Worm (Caenorhabditis elegans): Measurements from ENCODE around the gene fbxa-100.
A peak's percentile ranks its signal among the peaks of the same experiment; 100 is the strongest.

The fbxa-100 gene

ce11 chrV:16031571-16031970 is 30.3 kb downstream of the fbxa-100 start, which contains the start of gene T10C6.7 (continued):
- TF ChIP-seq aptf-3 (GFP tag; IDR thresholded peaks at IDR 0.05) (peak; percentile 98), ztf-28 (GFP tag; IDR thresholded peaks at IDR 0.05) (no peak), dpff-1 (tag; optimal IDR thresholded peaks at IDR 0.05) (no peak), K12H6.12 (tag; optimal IDR thresholded peaks at IDR 0.05) (no peak), ets-4 (GFP tag; optimal IDR thresholded peaks at IDR 0.05) (no peak), nhr-90 (tag; optimal IDR thresholded peaks at IDR 0.05) (no peak)

DNA sequence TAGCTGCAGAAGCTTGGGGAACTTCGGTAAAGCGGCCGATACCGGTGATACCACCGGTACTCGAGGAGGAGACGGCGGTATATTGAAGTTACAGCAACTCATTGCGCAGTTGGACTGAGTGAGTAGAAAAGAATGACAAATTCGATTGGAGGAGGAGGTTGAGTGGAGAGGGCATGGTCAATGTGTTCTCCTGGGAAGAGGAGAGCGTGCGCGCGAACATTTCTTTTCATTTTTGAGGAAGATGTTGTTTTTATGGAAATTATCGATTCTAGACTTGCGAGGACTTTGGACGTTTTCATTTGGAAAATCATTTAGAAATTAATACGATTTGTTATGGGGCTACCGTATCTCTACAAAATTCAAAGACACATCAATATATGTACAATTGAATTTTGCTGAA is 32.7 kb downstream of the fbxa-100 start:
- TF ChIP-seq F33H1.4 (GFP tag; IDR thresholded peaks at IDR 0.05) (no peak), hlh-12 (tag; optimal IDR thresholded peaks at IDR 0.05) (no peak), aptf-2 (GFP tag; conservative IDR thresholded peaks at IDR 0.05) (peak; percentile 92)

DNA sequence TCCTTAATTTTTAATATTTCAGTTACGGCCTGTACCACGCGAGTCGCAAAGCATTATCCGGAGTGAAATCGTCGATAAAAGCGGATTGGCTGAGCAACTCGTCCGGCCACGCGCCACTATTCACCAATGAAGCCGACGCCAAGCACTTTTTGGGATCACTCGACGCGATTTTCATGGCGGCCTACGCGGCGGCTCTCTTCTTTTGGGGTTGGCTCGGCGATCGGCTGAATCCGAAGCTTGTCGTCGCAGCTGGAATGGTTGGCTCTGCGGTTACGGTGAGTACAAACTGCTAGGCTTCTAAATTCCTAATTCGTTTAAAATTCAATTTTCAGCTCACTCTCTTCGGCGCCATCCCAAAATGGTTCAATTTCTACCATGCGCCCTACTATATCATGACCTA is 37.0 kb downstream of the fbxa-100 start:
- TF ChIP-seq T26A5.8 (tag; optimal IDR thresholded peaks at IDR 0.05) (no peak), tbp1 (GFP tag; optimal IDR thresholded peaks at IDR 0.05) (no peak), zfh-2 (GFP tag; conservative IDR thresholded peaks at IDR 0.05) (peak; percentile 51), unc-130 (GFP tag; optimal IDR thresholded peaks at IDR 0.05) (no peak), F33H1.4 (GFP tag; IDR thresholded peaks at IDR 0.05) (no peak), nhr-90 (tag; optimal IDR thresholded peaks at IDR 0.05) (no peak), ztf-22 (GFP tag; optimal IDR thresholded peaks at IDR 0.05) (no peak), ccch-3 (GFP tag; optimal IDR thresholded peaks at IDR 0.05) (no peak)

- TF ChIP-seq him-1 (tag; optimal IDR thresholded peaks at IDR 0.05) (peak; percentile 12), F37B4.10 (GFP tag; IDR thresholded peaks at IDR 0.05) (no peak), aptf-2 (GFP tag; conservative IDR thresholded peaks at IDR 0.05) (no peak), B0336.3 (GFP tag; IDR thresholded peaks at IDR 0.05) (peak; percentile 24; the same call in 1 of the 2 replicates), fkh-3 (tag; optimal IDR thresholded peaks at IDR 0.05) (no peak), B0035.1 (tag; optimal IDR thresholded peaks at IDR 0.05) (no peak), lsl-1 (GFP tag; optimal IDR thresholded peaks at IDR 0.05) (peak; percentile 88), D2030.7 (GFP tag; IDR thresholded peaks at IDR 0.05) (peak; percentile 56), madf-6 (GFP tag; IDR thresholded peaks at IDR 0.05) (peak; percentile 81), F22D6.2 (tag; optimal IDR thresholded peaks at IDR 0.05) (no peak), snpc-4 (GFP tag; optimal IDR thresholded peaks at IDR 0.05) (no peak), snpc-4 (tag; optimal IDR thresholded peaks at IDR 0.05) (peak in 2 of 4 experiments; percentile 24 to 35), Y56A3A.18 (GFP tag; IDR thresholded peaks at IDR 0.05) (no peak), madf-8 (GFP tag; conservative IDR thresholded peaks at IDR 0.05) (peak; percentile 38; the same call in 1 of the 2 replicates), ceh-79 (tag; optimal IDR thresholded peaks at IDR 0.05) (peak; percentile 38), F33H1.4 (GFP tag; IDR thresholded peaks at IDR 0.05) (peak; percentile 84), xnd-1 (tag; optimal IDR thresholded peaks at IDR 0.05) (peak; percentile 79), efl-1 (GFP tag; optimal IDR thresholded peaks at IDR 0.05) (no peak), pbrm-1 (GFP tag; IDR thresholded peaks at IDR 0.05) (no peak), ekl-4 (GFP tag; IDR thresholded peaks at IDR 0.05) (peak; percentile 54; the same call in 1 of the 2 replicates), attf-6 (GFP tag; IDR thresholded peaks at IDR 0.05) (no peak), F49E8.2 (tag; optimal IDR thresholded peaks at IDR 0.05; ENCODE audit: insufficient read depth) (peak; percentile 1), F52B5.7 (tag; optimal IDR thresholded peaks at IDR 0.05) (no peak)
Measured at ce11 chrV:16024300-16024699, 37.6 kb downstream of the fbxa-100 start, which contains the start of gene T10C6.6. Gene T10C6.6, plus strand, starts transcription at chrV:16024326.

All from whole organism, young adult.